Fruit fly (Drosophila melanogaster): ENCODE measurements around the gene S6kII.

S6kII gene

dm6 chrX:22529664-22530321 is at the start of gene S6kII (continued):
- TF ChIP-seq peb (GFP tag; IDR thresholded peaks at IDR 0.05), result no peak
- TF ChIP-seq sim (GFP tag; IDR thresholded peaks at IDR 0.05), result no peak
- no peak for TF ChIP-seq CG3726 (GFP tag; IDR thresholded peaks at IDR 0.05)
- peak; percentile 75 for TF ChIP-seq vnd (GFP tag; IDR thresholded peaks at IDR 0.05; ENCODE audit: partially characterized antibody)
- TF ChIP-seq CG6791 (GFP tag; IDR thresholded peaks at IDR 0.05; ENCODE audit: partially characterized antibody), result peak; percentile 84
- TF ChIP-seq CG15073 (GFP tag; optimal IDR thresholded peaks at IDR 0.05), result no peak
- TF ChIP-seq CG10147 (GFP tag; optimal IDR thresholded peaks at IDR 0.05), result no peak
- no peak for TF ChIP-seq CG13894 (tag; optimal IDR thresholded peaks at IDR 0.05)
- TF ChIP-seq CG14050 (GFP tag; IDR thresholded peaks at IDR 0.05), result no peak
- no peak for TF ChIP-seq D (optimal IDR thresholded peaks at IDR 0.05)
- TF ChIP-seq D (GFP tag; optimal IDR thresholded peaks at IDR 0.05), result no peak
- TF ChIP-seq shn (GFP tag; optimal IDR thresholded peaks at IDR 0.05), result no peak
- TF ChIP-seq kah (GFP tag; optimal IDR thresholded peaks at IDR 0.05), result no peak
- TF ChIP-seq fd102C (GFP tag; optimal IDR thresholded peaks at IDR 0.05), result no peak
- no peak for TF ChIP-seq bowl (GFP tag; IDR thresholded peaks at IDR 0.05)
- no peak for TF ChIP-seq Poxn (GFP tag; IDR thresholded peaks at IDR 0.05)
- no peak for TF ChIP-seq hth (optimal IDR thresholded peaks at IDR 0.05)
- TF ChIP-seq tgo (GFP tag; IDR thresholded peaks at IDR 0.05), result no peak
- no peak for TF ChIP-seq Atf6 (GFP tag; IDR thresholded peaks at IDR 0.05)
- TF ChIP-seq CG6854 (GFP tag; optimal IDR thresholded peaks at IDR 0.05), result no peak
- no peak for TF ChIP-seq CG9727 (GFP tag; optimal IDR thresholded peaks at IDR 0.05)
- no peak for TF ChIP-seq CG17328 (GFP tag; IDR thresholded peaks at IDR 0.05)
- peak; percentile 39 for TF ChIP-seq CG12659 (GFP tag; optimal IDR thresholded peaks at IDR 0.05)
- TF ChIP-seq Eip74EF (GFP tag; optimal IDR thresholded peaks at IDR 0.05), result no peak
- no peak for TF ChIP-seq CG1792 (GFP tag; optimal IDR thresholded peaks at IDR 0.05)
- no peak for TF ChIP-seq NC2α (GFP tag; optimal IDR thresholded peaks at IDR 0.05)
- TF ChIP-seq fru (optimal IDR thresholded peaks at IDR 0.05), result no peak
- no peak for TF ChIP-seq lola (GFP tag; optimal IDR thresholded peaks at IDR 0.05)
- TF ChIP-seq TFAM (GFP tag; optimal IDR thresholded peaks at IDR 0.05), result no peak
- peak; percentile 32; the same call in 1 of the 2 replicates for TF ChIP-seq onecut (GFP tag; IDR thresholded peaks at IDR 0.05)
- no peak for TF ChIP-seq sr (GFP tag; IDR thresholded peaks at IDR 0.05)
- no peak for TF ChIP-seq odd (GFP tag; optimal IDR thresholded peaks at IDR 0.05)
- no peak for TF ChIP-seq seq (GFP tag; IDR thresholded peaks at IDR 0.05)
- TF ChIP-seq tap (tag; optimal IDR thresholded peaks at IDR 0.05), result no peak
- TF ChIP-seq Lim3 (GFP tag; IDR thresholded peaks at IDR 0.05), result no peak
- TF ChIP-seq so (GFP tag; IDR thresholded peaks at IDR 0.05), result no peak
- TF ChIP-seq CG6175 (GFP tag; IDR thresholded peaks at IDR 0.05), result no peak
- TF ChIP-seq B-H2 (GFP tag; optimal IDR thresholded peaks at IDR 0.05), result no peak
- no peak for TF ChIP-seq H2.0 (GFP tag; IDR thresholded peaks at IDR 0.05)
- peak; percentile 71 for TF ChIP-seq hbn (GFP tag; IDR thresholded peaks at IDR 0.05; ENCODE audit: partially characterized antibody)
- no peak for TF ChIP-seq CG15601 (tag; optimal IDR thresholded peaks at IDR 0.05)
- TF ChIP-seq Atf3 (GFP tag; optimal IDR thresholded peaks at IDR 0.05), result no peak
- peak; percentile 84 for TF ChIP-seq Doc3 (GFP tag; IDR thresholded peaks at IDR 0.05; ENCODE audit: partially characterized antibody)
- TF ChIP-seq dm (GFP tag; optimal IDR thresholded peaks at IDR 0.05), result no peak
- TF ChIP-seq HmgZ (tag; optimal IDR thresholded peaks at IDR 0.05), result peak; percentile 24
- no peak for TF ChIP-seq CG4820 (GFP tag; optimal IDR thresholded peaks at IDR 0.05)
- TF ChIP-seq CG4404 (GFP tag; IDR thresholded peaks at IDR 0.05), result no peak
- TF ChIP-seq unc-4 (GFP tag; IDR thresholded peaks at IDR 0.05; ENCODE audit: partially characterized antibody), result peak; percentile 81
- TF ChIP-seq Sry-β (GFP tag; optimal IDR thresholded peaks at IDR 0.05), result no peak
- TF ChIP-seq CG4730 (GFP tag; IDR thresholded peaks at IDR 0.05), result no peak
- TF ChIP-seq stwl (tag; optimal IDR thresholded peaks at IDR 0.05), result peak; percentile 64
